Worm (Caenorhabditis elegans): ENCODE measurements around the gene cup-4.

The cup-4 gene

ce11 chrIII:7903427-7903826, 37.1 kb downstream of the cup-4 start:
- TF ChIP-seq Y5F2A.4 (GFP tag; optimal IDR thresholded peaks at IDR 0.05) (no peak), lin-38 (GFP tag; IDR thresholded peaks at IDR 0.05) (no peak), aha-1 (tag) (peak; percentile 43), egl-27 (tag; optimal IDR thresholded peaks at IDR 0.05) (no peak), unc-62 (GFP tag; optimal IDR thresholded peaks at IDR 0.05 in 1 of 2) (peak in 1 of 2 experiments; percentile 91), unc-62 (tag; optimal IDR thresholded peaks at IDR 0.05) (no peak), ceh-20 (GFP tag; IDR thresholded peaks at IDR 0.05) (no peak), nhr-102 (tag; optimal IDR thresholded peaks at IDR 0.05) (no peak), dmd-6 (GFP tag; IDR thresholded peaks at IDR 0.05) (no peak), snpc-4 (tag; optimal IDR thresholded peaks at IDR 0.05) (no peak), dpl-1 (GFP tag; optimal IDR thresholded peaks at IDR 0.05) (no peak), F49E8.2 (tag; optimal IDR thresholded peaks at IDR 0.05; ENCODE audit: borderline replicate concordance) (no peak), saeg-2 (GFP tag; IDR thresholded peaks at IDR 0.05) (no peak), snpc-1.2 (GFP tag; IDR thresholded peaks at IDR 0.05) (no peak), nhr-76 (tag; optimal IDR thresholded peaks at IDR 0.05) (no peak)

- TF ChIP-seq daf-16 (GFP tag; optimal IDR thresholded peaks at IDR 0.05) (peak in 1 of 2 experiments; percentile 19), daf-16 (tag; optimal IDR thresholded peaks at IDR 0.05) (no peak), Y75B8A.6 (GFP tag; IDR thresholded peaks at IDR 0.05) (no peak)
Observed at ce11 chrIII:7907515-7907914, 41.2 kb downstream of the cup-4 start, which contains the start of gene pcp-5. pcp-5 (minus strand) TSS chrIII:7907615.

- no peak for TF ChIP-seq unc-130 (GFP tag; optimal IDR thresholded peaks at IDR 0.05)
- no peak for TF ChIP-seq mdt-29 (GFP tag; IDR thresholded peaks at IDR 0.05)
- TF ChIP-seq snpc-1.2 (GFP tag; IDR thresholded peaks at IDR 0.05), result no peak
- TF ChIP-seq ceh-20 (GFP tag; IDR thresholded peaks at IDR 0.05), result no peak
- no peak for TF ChIP-seq nhr-77 (tag; optimal IDR thresholded peaks at IDR 0.05)
- no peak for TF ChIP-seq sdz-12 (GFP tag; optimal IDR thresholded peaks at IDR 0.05)
- no peak for TF ChIP-seq unc-62 (GFP tag; optimal IDR thresholded peaks at IDR 0.05 in 1 of 2)
- TF ChIP-seq unc-62 (tag; optimal IDR thresholded peaks at IDR 0.05), result no peak
- no peak for TF ChIP-seq Y105C5A.15 (GFP tag; IDR thresholded peaks at IDR 0.05)
- no peak for TF ChIP-seq mep-1 (tag; optimal IDR thresholded peaks at IDR 0.05)
- TF ChIP-seq lin-15B (tag; optimal IDR thresholded peaks at IDR 0.05), result no peak
- TF ChIP-seq gei-8 (GFP tag; optimal IDR thresholded peaks at IDR 0.05), result no peak
- TF ChIP-seq Y5F2A.4 (GFP tag; optimal IDR thresholded peaks at IDR 0.05), result no peak
- no peak for TF ChIP-seq zfp-2 (tag; optimal IDR thresholded peaks at IDR 0.05)
- TF ChIP-seq Y75B8A.6 (GFP tag; IDR thresholded peaks at IDR 0.05), result no peak
- TF ChIP-seq ceh-28 (tag; optimal IDR thresholded peaks at IDR 0.05), result no peak
- TF ChIP-seq nhr-76 (tag; optimal IDR thresholded peaks at IDR 0.05), result no peak
- TF ChIP-seq mxl-2 (GFP tag; conservative IDR thresholded peaks at IDR 0.05), result no peak
Observed at ce11 chrIII:7909263-7909662, 43.0 kb downstream of the cup-4 start, which contains the start of gene ZK688.1. ZK688.1 (plus strand) TSS chrIII:7909563.

- TF ChIP-seq lsy-2 (tag; optimal IDR thresholded peaks at IDR 0.05) (peak in 1 of 2 experiments; percentile 29), hlh-30 (tag; optimal IDR thresholded peaks at IDR 0.05; ENCODE audit: insufficient read depth) (peak; percentile 86), mdl-1 (tag; optimal IDR thresholded peaks at IDR 0.05) (peak in 1 of 2 experiments; percentile 47), hlh-11 (tag; optimal IDR thresholded peaks at IDR 0.05) (peak; percentile 56), lim-7 (GFP tag; IDR thresholded peaks at IDR 0.05) (no peak), aly-2 (tag; optimal IDR thresholded peaks at IDR 0.05) (no peak), nhr-28 (tag; optimal IDR thresholded peaks at IDR 0.05) (peak; percentile 60), daf-16 (GFP tag; optimal IDR thresholded peaks at IDR 0.05) (no peak), daf-16 (tag; optimal IDR thresholded peaks at IDR 0.05) (peak; percentile 84), nhr-237 (tag; optimal IDR thresholded peaks at IDR 0.05) (no peak), mxl-3 (GFP tag; optimal IDR thresholded peaks at IDR 0.05) (peak; percentile 31), snpc-4 (tag; optimal IDR thresholded peaks at IDR 0.05) (no peak), T20F7.1 (GFP tag; optimal IDR thresholded peaks at IDR 0.05) (peak; percentile 2), mep-1 (tag; optimal IDR thresholded peaks at IDR 0.05) (no peak), dve-1 (tag; optimal IDR thresholded peaks at IDR 0.05; ENCODE audit: insufficient read depth) (peak; percentile 60), unc-62 (GFP tag; optimal IDR thresholded peaks at IDR 0.05 in 1 of 2) (peak in 1 of 2 experiments; percentile 87), unc-62 (tag; optimal IDR thresholded peaks at IDR 0.05) (no peak), Y105C5A.15 (GFP tag; IDR thresholded peaks at IDR 0.05) (no peak), ceh-82 (tag; optimal IDR thresholded peaks at IDR 0.05) (no peak)
Observed at ce11 chrIII:7911621-7912020, 45.3 kb downstream of the cup-4 start, which contains the start of gene ZK688.7. ZK688.7 (minus strand) TSS chrIII:7911634.
